Worm (Caenorhabditis elegans): Measurements from ENCODE around the gene F21H7.12.

DNA sequence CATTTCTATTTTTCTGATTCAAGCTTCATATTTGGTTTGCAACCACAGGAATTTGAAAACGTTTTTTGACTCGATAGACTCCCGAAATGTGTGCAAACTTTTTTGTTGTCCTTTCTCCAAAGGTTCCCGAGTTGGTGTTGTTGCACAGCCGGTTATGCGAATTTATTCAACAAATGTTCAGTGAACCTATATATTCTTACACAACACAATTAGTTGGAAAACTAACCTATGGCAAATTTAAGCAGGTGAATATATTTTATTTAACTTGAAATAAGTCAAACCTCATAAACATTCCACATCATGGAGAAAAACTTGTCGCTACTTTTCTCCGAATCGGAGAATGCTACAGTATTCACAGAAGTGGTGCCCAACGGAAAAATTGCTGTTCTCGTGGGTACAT lies 46.6 kb upstream of the F21H7.12 start, which contains the start of gene srz-14:
- TF ChIP-seq ama-1 (optimal IDR thresholded peaks at IDR 0.05) (no peak), hnd-1 (tag; optimal IDR thresholded peaks at IDR 0.05) (no peak), B0310.2 (tag; optimal IDR thresholded peaks at IDR 0.05) (no peak), hmbx-1 (tag; optimal IDR thresholded peaks at IDR 0.05) (no peak), tbx-37 (GFP tag; conservative IDR thresholded peaks at IDR 0.05) (no peak), aly-1 (tag; optimal IDR thresholded peaks at IDR 0.05) (no peak)

Measured in whole organism, early embryonic.